Fruit fly (Drosophila melanogaster) whole organism, embryonic: ENCODE results near the gene Cep290.
A peak's percentile ranks its signal among the peaks of the same experiment; 100 is the strongest.

ENCODE experiments used
- Atf6 ChIP-seq: fragments of 200-800 bp; sonication (Bioruptor generic); IDR thresholded peaks from 2 replicates; pipeline ENCODE4 v1.3.6; 2022; ENCODE audit warnings: missing biosample characterization, missing genetic modification characterization
- Bteb2 ChIP-seq: fragments of 200-800 bp; sonication (Bioruptor generic); optimal IDR thresholded peaks from 2 replicates; lab custom pipeline; 2016; ENCODE audit warnings: missing biosample characterization, missing genetic modification characterization
- CG11085 ChIP-seq: fragments of 200-800 bp; sonication (Bioruptor generic); IDR thresholded peaks from 2 replicates; pipeline ENCODE4 v1.3.6; 2022; ENCODE audit warnings: missing biosample characterization, missing genetic modification characterization
- CG13624 ChIP-seq: fragments of 200-800 bp; sonication (Bioruptor generic); optimal IDR thresholded peaks from 2 replicates; lab custom pipeline; 2016; ENCODE audit warnings: missing biosample characterization, missing genetic modification characterization
- CG14667 ChIP-seq: fragments of 200-800 bp; sonication (Bioruptor generic); IDR thresholded peaks from 2 replicates; pipeline ENCODE4 v1.3.6; 2022; ENCODE audit warnings: missing biosample characterization, missing genetic modification characterization
- CG15601 ChIP-seq: fragments of 200-800 bp; sonication (Bioruptor generic); optimal IDR thresholded peaks from 3 replicates; lab custom pipeline; 2019; ENCODE audit warnings: missing biosample characterization, mild to moderate bottlenecking, missing genetic modification characterization, moderate library complexity
- CG1602 ChIP-seq: fragments of 200-800 bp; sonication (Bioruptor generic); optimal IDR thresholded peaks from 3 replicates; lab custom pipeline; 2016; ENCODE audit warnings: missing biosample characterization, missing genetic modification characterization
- CG1603 ChIP-seq: fragments of 200-800 bp; sonication (Bioruptor generic); optimal IDR thresholded peaks from 2 replicates; lab custom pipeline; 2019; ENCODE audit warnings: missing biosample characterization, mild to moderate bottlenecking, missing genetic modification characterization, moderate library complexity
- CG17361 ChIP-seq: fragments of 200-800 bp; sonication (Bioruptor generic); IDR thresholded peaks from 3 replicates; pipeline ENCODE4 v1.3.6; 2022; ENCODE audit warnings: missing biosample characterization, missing genetic modification characterization
- CG17802 ChIP-seq: fragments of 200-800 bp; sonication (Bioruptor generic); optimal IDR thresholded peaks from 2 replicates; lab custom pipeline; 2018; ENCODE audit warnings: missing biosample characterization, mild to moderate bottlenecking, missing genetic modification characterization, moderate library complexity
- CG30403 ChIP-seq: fragments of 200-800 bp; sonication (Bioruptor generic); optimal IDR thresholded peaks from 3 replicates; lab custom pipeline; 2016; ENCODE audit warnings: missing biosample characterization, missing genetic modification characterization
- CG3163 ChIP-seq: fragments of 200-800 bp; sonication (Bioruptor generic); optimal IDR thresholded peaks from 3 replicates; lab custom pipeline; 2016; ENCODE audit warnings: missing biosample characterization, missing genetic modification characterization
- CG3847 ChIP-seq: fragments of 200-800 bp; sonication (Bioruptor generic); IDR thresholded peaks from 2 replicates; pipeline ENCODE4 v1.3.6; 2022; ENCODE audit warnings: missing biosample characterization, missing genetic modification characterization
- CG4617 ChIP-seq: fragments of 200-800 bp; sonication (Bioruptor generic); optimal IDR thresholded peaks from 3 replicates; lab custom pipeline; 2016; ENCODE audit warnings: missing biosample characterization, missing genetic modification characterization, borderline replicate concordance
- CG6272 ChIP-seq: fragments of 200-800 bp; sonication (Bioruptor generic); IDR thresholded peaks from 2 replicates; pipeline ENCODE4 v1.3.6; 2022; ENCODE audit warnings: missing biosample characterization, missing genetic modification characterization
- CG6813 ChIP-seq: fragments of 200-800 bp; sonication (Bioruptor generic); optimal IDR thresholded peaks from 2 replicates; lab custom pipeline; 2017; ENCODE audit warnings: missing biosample characterization, missing genetic modification characterization, mild to moderate bottlenecking, moderate library complexity, missing genetic modification reagents
- CG8388 ChIP-seq: fragments of 200-800 bp; sonication (Bioruptor generic); optimal IDR thresholded peaks from 2 replicates; lab custom pipeline; 2019; ENCODE audit warnings: missing biosample characterization, mild to moderate bottlenecking, missing genetic modification characterization, moderate library complexity
- Dp ChIP-seq: fragments of 200-800 bp; sonication (Bioruptor generic); optimal IDR thresholded peaks from 2 replicates; lab custom pipeline; 2018; ENCODE audit warnings: missing biosample characterization, mild to moderate bottlenecking, missing genetic modification characterization, moderate library complexity
- H2.0 ChIP-seq: fragments of 200-800 bp; sonication (Bioruptor generic); IDR thresholded peaks from 2 replicates; pipeline ENCODE4 v1.3.6; 2022; ENCODE audit warnings: missing biosample characterization, missing genetic modification characterization
- HLHmδ ChIP-seq: fragments of 200-800 bp; sonication (Bioruptor generic); optimal IDR thresholded peaks from 2 replicates; lab custom pipeline; 2018; ENCODE audit warnings: missing biosample characterization, mild to moderate bottlenecking, missing genetic modification characterization, moderate library complexity
- Hr3 ChIP-seq: fragments of 200-800 bp; sonication (Bioruptor generic); optimal IDR thresholded peaks from 3 replicates; lab custom pipeline; 2016; ENCODE audit warnings: missing biosample characterization, missing genetic modification characterization
- Neu2 ChIP-seq: fragments of 200-800 bp; sonication (Bioruptor generic); optimal IDR thresholded peaks from 3 replicates; lab custom pipeline; 2016; ENCODE audit warnings: missing biosample characterization, missing genetic modification characterization, borderline replicate concordance
- ap ChIP-seq: fragments of 200-800 bp; sonication (Bioruptor generic); IDR thresholded peaks from 2 replicates; pipeline ENCODE4 v1.3.6; 2022; ENCODE audit warnings: missing biosample characterization, missing genetic modification characterization
- br ChIP-seq: fragments of >200 bp; optimal IDR thresholded peaks from 2 replicates; lab custom pipeline; 2017
- btn ChIP-seq: fragments of 200-800 bp; sonication (Bioruptor generic); optimal IDR thresholded peaks from 2 replicates; lab custom pipeline; 2016; ENCODE audit warnings: missing biosample characterization, missing genetic modification characterization
- cato ChIP-seq: fragments of 200-800 bp; sonication (Bioruptor generic); optimal IDR thresholded peaks from 2 replicates; lab custom pipeline; 2016; ENCODE audit warnings: missing biosample characterization, missing genetic modification characterization, borderline replicate concordance
- caup ChIP-seq: fragments of 200-800 bp; sonication (Bioruptor generic); optimal IDR thresholded peaks from 3 replicates; lab custom pipeline; 2017; ENCODE audit warnings: missing biosample characterization, mild to moderate bottlenecking, missing genetic modification characterization, moderate library complexity; ENCODE audit not compliant: severe bottlenecking
- chinmo ChIP-seq: fragments of 200-800 bp; sonication (Bioruptor generic); IDR thresholded peaks from 4 replicates; pipeline ENCODE4 v1.3.6; 2022; ENCODE audit warnings: missing biosample characterization, missing genetic modification characterization; ENCODE audit not compliant: partially characterized antibody
- dati ChIP-seq: fragments of 200-800 bp; sonication (Bioruptor generic); IDR thresholded peaks from 2 replicates; pipeline ENCODE4 v1.3.6; 2022; ENCODE audit warnings: missing biosample characterization, missing genetic modification characterization
- dmrt11E ChIP-seq: fragments of 200-800 bp; sonication (Bioruptor generic); optimal IDR thresholded peaks from 3 replicates; lab custom pipeline; 2018; ENCODE audit warnings: missing biosample characterization, mild to moderate bottlenecking, missing genetic modification characterization, moderate library complexity
- eyg ChIP-seq: fragments of 200-800 bp; sonication (Bioruptor generic); optimal IDR thresholded peaks from 3 replicates; lab custom pipeline; 2016; ENCODE audit warnings: missing biosample characterization, missing genetic modification characterization
- kah ChIP-seq: fragments of 200-800 bp; sonication (Bioruptor generic); optimal IDR thresholded peaks from 2 replicates; lab custom pipeline; 2018; ENCODE audit warnings: missing biosample characterization, mild to moderate bottlenecking, missing genetic modification characterization
- lola ChIP-seq, 3 experiments: fragments of >200 bp in 2 of 3; fragments of 200-800 bp in 1 of 3; sonication (Bioruptor generic) in 1 of 3; optimal IDR thresholded peaks; 2 replicates each; lab custom pipeline; 2017 to 2019; ENCODE audit warnings: missing biosample characterization in 3 of 3, missing genetic modification characterization in 3 of 3, mild to moderate bottlenecking in 1 of 3, moderate library complexity in 1 of 3
- nau ChIP-seq: fragments of 200-800 bp; sonication (Bioruptor generic); optimal IDR thresholded peaks from 3 replicates; lab custom pipeline; 2017; ENCODE audit warnings: missing biosample characterization, mild to moderate bottlenecking, missing genetic modification characterization, missing genetic modification reagents
- nerfin-2 ChIP-seq: fragments of 200-800 bp; sonication (Bioruptor generic); IDR thresholded peaks from 2 replicates; pipeline ENCODE4 v1.3.6; 2022; ENCODE audit warnings: missing biosample characterization, missing genetic modification characterization; ENCODE audit not compliant: partially characterized antibody
- pan ChIP-seq, 4 experiments: fragments of >200 bp in 3 of 4; fragments of 200-800 bp in 1 of 4; sonication (Bioruptor generic) in 1 of 4; optimal IDR thresholded peaks in 3 of 4; IDR thresholded peaks in 1 of 4; 2 replicates each; pipeline versions ENCODE4 v1.3.6 to Lab custom; 2017 to 2022; ENCODE audit warnings: missing biosample characterization in 2 of 4, missing genetic modification characterization in 2 of 4, mixed read lengths in 1 of 4
- phol ChIP-seq: fragments of 200-800 bp; sonication (Bioruptor generic); optimal IDR thresholded peaks from 3 replicates; lab custom pipeline; 2018; ENCODE audit warnings: missing biosample characterization, mild to moderate bottlenecking, missing genetic modification characterization, moderate library complexity
- pzg ChIP-seq: fragments of 200-800 bp; sonication (Bioruptor generic); optimal IDR thresholded peaks from 3 replicates; lab custom pipeline; 2018; ENCODE audit warnings: missing biosample characterization, mild to moderate bottlenecking, missing genetic modification characterization, moderate library complexity
- ranshi ChIP-seq: fragments of 200-800 bp; sonication (Bioruptor generic); IDR thresholded peaks from 2 replicates; pipeline ENCODE4 v1.3.6; 2022; ENCODE audit warnings: missing biosample characterization, missing genetic modification characterization
- run ChIP-seq: fragments of 200-800 bp; sonication (Bioruptor generic); optimal IDR thresholded peaks from 3 replicates; lab custom pipeline; 2018; ENCODE audit warnings: missing biosample characterization, mild to moderate bottlenecking, missing genetic modification characterization
- salm ChIP-seq: fragments of 200-800 bp; sonication (Bioruptor generic); optimal IDR thresholded peaks from 2 replicates; lab custom pipeline; 2018; ENCODE audit warnings: missing biosample characterization, mild to moderate bottlenecking, missing genetic modification characterization
- sim ChIP-seq: fragments of 200-800 bp; sonication (Bioruptor generic); IDR thresholded peaks from 2 replicates; pipeline ENCODE4 v1.3.6; 2022; ENCODE audit warnings: missing biosample characterization, missing genetic modification characterization
- sima ChIP-seq: fragments of 200-800 bp; sonication (Bioruptor generic); optimal IDR thresholded peaks from 2 replicates; lab custom pipeline; 2016; ENCODE audit warnings: missing biosample characterization, missing genetic modification characterization
- sisA ChIP-seq: fragments of 200-800 bp; sonication (Bioruptor generic); IDR thresholded peaks from 2 replicates; pipeline ENCODE4 v1.3.6; 2022; ENCODE audit warnings: missing biosample characterization, missing genetic modification characterization
- twi ChIP-seq: fragments of 200-800 bp; optimal IDR thresholded peaks from 2 replicates; lab custom pipeline; 2019; ENCODE audit warnings: missing biosample characterization, mild to moderate bottlenecking, missing genetic modification characterization, moderate library complexity
- vvl ChIP-seq: fragments of 200-800 bp; sonication (Bioruptor generic); IDR thresholded peaks from 2 replicates; pipeline ENCODE4 v1.3.6; 2022; ENCODE audit warnings: missing biosample characterization, missing genetic modification characterization
- wdn ChIP-seq: fragments of 200-800 bp; sonication (Bioruptor generic); IDR thresholded peaks from 2 replicates; pipeline ENCODE4 v1.3.6; 2022; ENCODE audit warnings: missing biosample characterization, missing genetic modification characterization
- zen ChIP-seq: fragments of 200-800 bp; sonication (Bioruptor generic); optimal IDR thresholded peaks from 3 replicates; lab custom pipeline; 2018; ENCODE audit warnings: missing biosample characterization, mild to moderate bottlenecking, missing genetic modification characterization, moderate library complexity

Cep290 gene

DNA sequence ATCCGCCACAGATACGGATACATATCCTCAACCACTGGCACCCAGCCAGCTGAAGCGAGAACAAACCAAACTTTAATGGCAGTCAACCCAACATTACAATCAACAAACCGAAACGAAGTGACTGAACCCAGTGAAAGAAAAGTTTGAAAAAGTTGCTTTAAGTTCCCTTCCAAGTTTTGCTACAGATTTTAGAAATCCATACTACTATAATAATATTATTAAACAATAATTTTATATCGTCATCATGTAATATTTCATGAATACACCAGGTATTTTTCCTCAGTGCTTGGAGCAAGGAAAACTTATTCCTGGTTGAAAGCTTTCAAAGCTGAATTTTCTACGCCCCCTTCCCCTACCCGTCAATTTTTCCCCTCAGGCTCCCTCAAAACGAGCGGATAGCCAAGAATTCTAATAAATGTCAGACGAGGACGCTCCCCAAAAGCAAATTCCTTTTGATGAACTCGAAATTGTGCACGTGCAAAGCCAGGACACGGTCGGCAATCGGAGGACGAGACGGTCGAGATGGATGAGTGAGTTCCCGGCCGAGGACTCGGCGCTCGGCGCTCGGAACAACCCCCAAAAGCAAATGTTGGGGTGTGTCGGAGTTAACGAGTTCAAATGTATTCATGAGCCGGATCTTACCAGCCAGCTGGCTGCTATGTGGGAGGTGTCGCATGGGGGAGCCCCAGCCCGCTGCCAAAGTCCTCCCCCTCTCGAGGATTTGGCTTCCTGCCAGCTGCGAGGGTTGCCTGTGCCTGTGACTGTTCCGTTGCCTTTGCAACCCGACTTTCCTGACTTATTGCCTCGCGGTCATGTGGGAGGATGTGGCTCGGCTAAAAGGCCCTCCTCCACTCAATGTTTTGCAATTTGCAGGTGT, 46.6 kb upstream of the Cep290 start (continued):
- TF ChIP-seq CG30403 (GFP tag; lab: Kevin White, UChicago), result peak; percentile 35
- TF ChIP-seq lola (GFP tag; optimal IDR thresholded peaks at IDR 0.05; lab: Kevin White, UChicago), result no peak
- TF ChIP-seq wdn (GFP tag; lab: Robert Waterston, UW), result no peak
- TF ChIP-seq chinmo (GFP tag; lab: Robert Waterston, UW), result 0 out of 4 replicates have a peak, but pooled peaks have one; percentile 8
- TF ChIP-seq CG6272, result peak; percentile 44; the same call in 1 of the 2 replicates
- TF ChIP-seq Neu2 (GFP tag; lab: Kevin White, UChicago), result no peak
- peak; percentile 75 for TF ChIP-seq vvl (GFP tag; lab: Robert Waterston, UW)
- TF ChIP-seq pan (optimal IDR thresholded peaks at IDR 0.05; lab: Kevin White, UChicago), result no peak
- peak in 1 of 2 experiments; percentile 69 for TF ChIP-seq pan (GFP tag; optimal IDR thresholded peaks at IDR 0.05 in 1 of 2, IDR thresholded peaks at IDR 0.05 in 1 of 2)
- TF ChIP-seq ranshi (GFP tag; lab: Robert Waterston, UW), result peak; percentile 48; the same call in 1 of the 2 replicates
- TF ChIP-seq Bteb2 (GFP tag; lab: Kevin White, UChicago), result no peak
- peak; percentile 58 for TF ChIP-seq phol (tag; lab: Kevin White, UChicago)
- TF ChIP-seq nau, result no peak
- peak; percentile 48; the same call in 1 of the 2 replicates for TF ChIP-seq CG14667 (GFP tag; lab: Robert Waterston, UW)
- TF ChIP-seq HLHmδ, result peak; percentile 1
- TF ChIP-seq eyg (GFP tag; lab: Kevin White, UChicago), result no peak
- no peak for TF ChIP-seq CG1602
- no peak for TF ChIP-seq cato (GFP tag; lab: Kevin White, UChicago)
- no peak for TF ChIP-seq CG3163 (GFP tag; lab: Kevin White, UChicago)
- no peak for TF ChIP-seq pzg
- TF ChIP-seq btn, result no peak
- TF ChIP-seq kah (GFP tag; lab: Kevin White, UChicago), result peak; percentile 4
- no peak for TF ChIP-seq CG13624
- TF ChIP-seq H2.0 (GFP tag; lab: Robert Waterston, UW), result no peak
- TF ChIP-seq CG6813, result peak; percentile 68
- no peak for TF ChIP-seq Hr3
- TF ChIP-seq nerfin-2, result no peak
- no peak for TF ChIP-seq sim (GFP tag; lab: Robert Waterston, UW)
- TF ChIP-seq CG17802 (tag; lab: Kevin White, UChicago), result no peak
- 0 out of 2 replicates have a peak, but pooled peaks have one; percentile 9 for TF ChIP-seq ap (GFP tag; lab: Robert Waterston, UW)
- peak; percentile 38 for TF ChIP-seq run (tag; lab: Kevin White, UChicago)
- TF ChIP-seq Atf6, result peak; percentile 10; the same call in 1 of the 2 replicates
- peak; percentile 49 for TF ChIP-seq CG15601 (tag; lab: Kevin White, UChicago)
- no peak for TF ChIP-seq CG4617 (GFP tag; lab: Kevin White, UChicago)
- no peak for TF ChIP-seq CG1603 (tag; lab: Kevin White, UChicago)
- TF ChIP-seq br (lab: Kevin White, UChicago), result no peak
- no peak for TF ChIP-seq dmrt11E (tag; lab: Kevin White, UChicago)
- TF ChIP-seq salm, result peak; percentile 44
- no peak for TF ChIP-seq CG3847 (GFP tag; lab: Robert Waterston, UW)
- peak; percentile 66 for TF ChIP-seq CG17361 (GFP tag; lab: Robert Waterston, UW)
- TF ChIP-seq sisA, result peak; percentile 65
- no peak for TF ChIP-seq CG11085
- TF ChIP-seq caup (GFP tag; lab: Kevin White, UChicago), result peak; percentile 58
- no peak for TF ChIP-seq twi
- TF ChIP-seq Dp, result no peak
- TF ChIP-seq sima (GFP tag; lab: Kevin White, UChicago), result no peak
- TF ChIP-seq CG8388 (GFP tag; lab: Kevin White, UChicago), result peak; percentile 50
- no peak for TF ChIP-seq dati
- no peak for TF ChIP-seq zen
